Worm (Caenorhabditis elegans) whole organism, L3 larva: Measurements from ENCODE around the gene B0035.22.

Experiments
- ZK546.5 ChIP-seq: sonication (generic microtip); optimal IDR thresholded peaks from 2 replicates; lab custom pipeline; 2017; ENCODE audit warnings: missing biosample characterization, missing genetic modification characterization
- aly-2 ChIP-seq: fragments of 150-350 bp; optimal IDR thresholded peaks from 2 replicates; lab custom pipeline; 2014; ENCODE audit warnings: missing biosample characterization, missing genetic modification characterization
- ceh-16 ChIP-seq: sonication (generic microtip); optimal IDR thresholded peaks from 2 replicates; lab custom pipeline; 2017; ENCODE audit warnings: missing biosample characterization, missing genetic modification characterization
- ceh-28 ChIP-seq: fragments of 150-350 bp; optimal IDR thresholded peaks from 2 replicates; lab custom pipeline; 2014; ENCODE audit warnings: missing biosample characterization, missing genetic modification reagents, missing genetic modification characterization
- egl-27 ChIP-seq: sonication (generic microtip); optimal IDR thresholded peaks from 4 replicates; lab custom pipeline; 2017; ENCODE audit warnings: missing biosample characterization, missing genetic modification reagents, missing genetic modification characterization
- elt-1 ChIP-seq: fragments of 150-350 bp; optimal IDR thresholded peaks from 2 replicates; lab custom pipeline; 2014; ENCODE audit warnings: missing biosample characterization, missing genetic modification characterization
- elt-2 ChIP-seq: sonication (generic microtip); optimal IDR thresholded peaks from 2 replicates; lab custom pipeline; 2016; ENCODE audit warnings: missing genetic modification reagents, mild to moderate bottlenecking, missing genetic modification characterization, missing compliant biosample characterization
- elt-3 ChIP-seq, 3 experiments: fragments of 150-350 bp in 1 of 3; sonication (generic microtip) in 2 of 3; optimal IDR thresholded peaks; 2 replicates in 2 of 3; 4 replicates in 1 of 3; lab custom pipeline; 2014 to 2017; ENCODE audit warnings: missing biosample characterization in 3 of 3, missing genetic modification characterization in 3 of 3
- fkh-10 ChIP-seq: sonication (generic microtip); optimal IDR thresholded peaks from 2 replicates; lab custom pipeline; 2017; ENCODE audit warnings: missing biosample characterization, missing genetic modification reagents, missing genetic modification characterization
- fos-1 ChIP-seq: fragments of 150-350 bp; optimal IDR thresholded peaks from 2 replicates; lab custom pipeline; 2014; ENCODE audit warnings: missing biosample characterization, missing genetic modification characterization
- hmg-11 ChIP-seq: sonication (generic microtip); optimal IDR thresholded peaks from 2 replicates; lab custom pipeline; 2016; ENCODE audit warnings: missing genetic modification characterization, missing compliant biosample characterization
- jun-1 ChIP-seq: fragments of 150-350 bp; optimal IDR thresholded peaks from 2 replicates; lab custom pipeline; 2014; ENCODE audit warnings: missing biosample characterization, missing genetic modification reagents, missing genetic modification characterization
- lin-15B ChIP-seq: fragments of 150-350 bp; optimal IDR thresholded peaks from 2 replicates; lab custom pipeline; 2014; ENCODE audit warnings: missing biosample characterization, missing genetic modification characterization
- lin-39 ChIP-seq: fragments of 150-350 bp; optimal IDR thresholded peaks from 2 replicates; lab custom pipeline; 2018; ENCODE audit warnings: missing biosample characterization, missing genetic modification reagents, missing genetic modification characterization
- lsy-12 ChIP-seq: sonication (generic microtip); optimal IDR thresholded peaks from 2 replicates; lab custom pipeline; 2016; ENCODE audit warnings: mild to moderate bottlenecking, missing genetic modification characterization, missing compliant biosample characterization
- mdl-1 ChIP-seq: fragments of 150-350 bp; optimal IDR thresholded peaks from 2 replicates; lab custom pipeline; 2014; ENCODE audit warnings: missing biosample characterization, missing genetic modification characterization
- mml-1 ChIP-seq: fragments of 150-350 bp; sonication (generic microtip); optimal IDR thresholded peaks from 3 replicates; lab custom pipeline; 2014; ENCODE audit warnings: missing biosample characterization, missing genetic modification characterization
- nfya-1 ChIP-seq: sonication (generic microtip); optimal IDR thresholded peaks from 2 replicates; lab custom pipeline; 2017; ENCODE audit warnings: missing genetic modification characterization, mild to moderate bottlenecking, missing compliant biosample characterization, antibody characterized with exemption, moderate library complexity; ENCODE audit not compliant: insufficient read depth
- nhr-23 ChIP-seq: fragments of 150-350 bp; optimal IDR thresholded peaks from 2 replicates; lab custom pipeline; 2014; ENCODE audit warnings: missing biosample characterization, missing genetic modification reagents, missing genetic modification characterization
- nhr-237 ChIP-seq: fragments of 150-350 bp; optimal IDR thresholded peaks from 2 replicates; lab custom pipeline; 2014; ENCODE audit warnings: missing biosample characterization, missing genetic modification characterization
- nhr-25 ChIP-seq: sonication (generic microtip); optimal IDR thresholded peaks from 2 replicates; lab custom pipeline; 2017; ENCODE audit warnings: missing biosample characterization, missing genetic modification characterization
- nhr-76 ChIP-seq: fragments of 150-350 bp; sonication (generic microtip); optimal IDR thresholded peaks from 5 replicates; lab custom pipeline; 2014; ENCODE audit warnings: missing biosample characterization, missing genetic modification characterization
- nhr-77 ChIP-seq: fragments of 150-350 bp; optimal IDR thresholded peaks from 2 replicates; lab custom pipeline; 2014; ENCODE audit warnings: missing biosample characterization, missing genetic modification characterization
- pha-4 ChIP-seq: fragments of 150-350 bp; optimal IDR thresholded peaks from 2 replicates; lab custom pipeline; 2014; ENCODE audit warnings: missing biosample characterization, missing genetic modification reagents, missing genetic modification characterization
- pqm-1 ChIP-seq: fragments of 150-350 bp; optimal IDR thresholded peaks from 2 replicates; lab custom pipeline; 2017; ENCODE audit warnings: missing biosample characterization, missing genetic modification characterization, inconsistent platforms
- skn-1 ChIP-seq: fragments of 150-350 bp; optimal IDR thresholded peaks from 2 replicates; lab custom pipeline; 2014; ENCODE audit warnings: missing biosample characterization, missing genetic modification characterization
- tbx-2 ChIP-seq: sonication (generic microtip); optimal IDR thresholded peaks from 2 replicates; lab custom pipeline; 2016; ENCODE audit warnings: mild to moderate bottlenecking, missing genetic modification characterization, missing compliant biosample characterization
- unc-39 ChIP-seq: sonication (generic microtip); optimal IDR thresholded peaks from 4 replicates; lab custom pipeline; 2017; ENCODE audit warnings: missing biosample characterization, missing genetic modification characterization
- zag-1 ChIP-seq: fragments of 150-350 bp; optimal IDR thresholded peaks from 2 replicates; lab custom pipeline; 2014; ENCODE audit warnings: missing biosample characterization, missing genetic modification characterization
- ztf-11 ChIP-seq: fragments of 150-350 bp; optimal IDR thresholded peaks from 2 replicates; lab custom pipeline; 2014; ENCODE audit warnings: missing biosample characterization, missing genetic modification characterization
- ztf-4 ChIP-seq: fragments of 150-350 bp; optimal IDR thresholded peaks from 2 replicates; lab custom pipeline; 2014; ENCODE audit warnings: missing biosample characterization, missing genetic modification characterization

The B0035.22 gene

ce11 chrIV:11359769-11360168 lies 44.8 kb downstream of the B0035.22 start, which contains the start of gene klp-12:
klp-12 (minus strand) TSS chrIV:11359869.
- no peak for TF ChIP-seq nhr-237
- no peak for TF ChIP-seq pha-4 (tag; lab: Kevin White, UChicago)
- TF ChIP-seq lin-39 (tag; lab: Kevin White, UChicago), result no peak
- TF ChIP-seq elt-3 (tag; optimal IDR thresholded peaks at IDR 0.05; lab: Kevin White, UChicago), result no peak
- TF ChIP-seq aly-2 (tag; lab: Kevin White, UChicago), result no peak
- TF ChIP-seq jun-1 (tag; lab: Kevin White, UChicago), result no peak
- TF ChIP-seq nhr-76, result no peak
- no peak for TF ChIP-seq nfya-1 (tag; lab: Kevin White, UChicago)
- no peak for TF ChIP-seq lsy-12 (tag; lab: Kevin White, UChicago)
- no peak for TF ChIP-seq nhr-77
- TF ChIP-seq ztf-11, result no peak
- no peak for TF ChIP-seq zag-1
- TF ChIP-seq, all 47 proteins: peak for 0

- TF ChIP-seq egl-27 (no peak), ceh-16 (tag; lab: Kevin White, UChicago) (no peak), hmg-11 (tag; lab: Kevin White, UChicago) (no peak), elt-1 (no peak), tbx-2 (tag; lab: Kevin White, UChicago) (no peak), nhr-25 (tag; lab: Kevin White, UChicago) (no peak), nhr-237 (no peak), unc-39 (tag; lab: Kevin White, UChicago) (no peak), lsy-12 (tag; lab: Kevin White, UChicago) (no peak), lin-15B (tag; lab: Kevin White, UChicago) (no peak), fkh-10 (no peak), mml-1 (tag; lab: Kevin White, UChicago) (no peak), skn-1 (tag; lab: Kevin White, UChicago) (no peak)
Measured at ce11 chrIV:11361409-11361808, 46.5 kb downstream of the B0035.22 start, which contains the start of gene T01G1.4. T01G1.4 (minus strand) TSS chrIV:11361509.

- TF ChIP-seq ceh-16 (tag; lab: Kevin White, UChicago) (no peak), fos-1 (tag; lab: Kevin White, UChicago) (no peak), pha-4 (tag; lab: Kevin White, UChicago) (peak; percentile 60), pqm-1 (tag; lab: Kevin White, UChicago) (peak; percentile 1), lin-15B (tag; lab: Kevin White, UChicago) (no peak), unc-39 (tag; lab: Kevin White, UChicago) (no peak), nhr-25 (tag; lab: Kevin White, UChicago) (peak; percentile 12), nhr-76 (peak; percentile 84), elt-2 (tag; lab: Kevin White, UChicago) (peak; percentile 12), ztf-11 (no peak), ztf-4 (tag; lab: Kevin White, UChicago) (no peak), ZK546.5 (tag; lab: Kevin White, UChicago) (no peak), nfya-1 (tag; lab: Kevin White, UChicago) (peak; percentile 32), nhr-23 (tag; lab: Kevin White, UChicago) (no peak), mdl-1 (tag; lab: Kevin White, UChicago) (no peak), ceh-28 (tag; lab: Kevin White, UChicago) (peak; percentile 17), hmg-11 (tag; lab: Kevin White, UChicago) (peak; percentile 16)
Measured at ce11 chrIV:11363806-11364562, 49.0 kb downstream of the B0035.22 start.
